Fruit fly (Drosophila melanogaster): ENCODE measurements around the gene Daxx.

Gene Daxx

DNA sequence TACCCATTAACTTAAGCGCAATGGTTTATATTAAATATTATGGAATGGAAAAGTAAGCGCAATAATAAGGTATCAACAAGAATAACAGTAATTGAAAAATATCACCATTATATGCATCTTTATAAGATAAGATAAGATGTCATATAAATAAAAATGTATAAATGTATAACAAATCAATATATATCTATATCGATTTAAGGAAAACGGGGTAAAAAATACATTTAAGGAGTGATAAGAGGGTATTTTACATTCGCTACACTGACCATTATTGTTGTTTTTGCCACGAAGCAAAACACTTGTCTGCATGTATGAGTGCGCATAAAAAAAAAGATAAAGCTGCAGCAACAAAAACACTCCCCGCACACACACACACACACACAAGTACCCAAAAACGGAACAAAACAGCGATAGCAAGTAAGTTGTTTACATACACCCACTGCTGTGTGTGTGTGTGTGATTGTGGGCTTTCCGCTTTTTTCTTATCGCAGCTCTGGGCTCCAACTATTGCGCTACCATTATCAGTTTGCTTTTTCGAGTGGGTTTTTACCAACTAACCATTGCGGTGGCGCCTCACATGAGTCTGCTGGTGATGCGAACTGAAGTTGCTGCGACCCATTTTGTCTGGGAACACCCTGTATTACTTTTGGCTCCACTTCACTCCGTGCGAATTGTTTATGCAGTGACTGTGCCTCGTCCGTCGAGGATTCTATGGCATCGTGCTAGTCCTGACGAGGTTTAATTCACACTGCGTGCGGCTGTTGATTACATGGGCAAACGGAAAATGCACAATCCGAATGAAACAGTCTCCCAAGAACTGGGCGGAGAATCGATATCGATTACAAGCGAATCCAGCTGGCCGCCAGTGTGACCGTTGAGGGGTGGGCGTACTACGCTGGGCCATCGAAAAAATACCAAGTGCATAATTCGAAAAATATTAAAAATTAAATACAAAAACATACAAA, 7.4 kb upstream of the Daxx start, which contains the start of gene mmy (continued):
- TF ChIP-seq ems (GFP tag; optimal IDR thresholded peaks at IDR 0.05) (no peak), Dll (GFP tag; IDR thresholded peaks at IDR 0.05; ENCODE audit: partially characterized antibody) (peak; percentile 52; the same call in 1 of the 4 replicates), MTF-1 (GFP tag; optimal IDR thresholded peaks at IDR 0.05; ENCODE audit: borderline replicate concordance) (no peak), CG2678 (tag; optimal IDR thresholded peaks at IDR 0.05) (peak; percentile 73), emc (GFP tag; optimal IDR thresholded peaks at IDR 0.05) (no peak), ind (GFP tag; optimal IDR thresholded peaks at IDR 0.05) (peak; percentile 12), pita (GFP tag; optimal IDR thresholded peaks at IDR 0.05) (no peak), CG8478 (optimal IDR thresholded peaks at IDR 0.05) (no peak), D19A (tag; optimal IDR thresholded peaks at IDR 0.05) (peak; percentile 74), sens (GFP tag) (peak; percentile 88), mld (GFP tag; IDR thresholded peaks at IDR 0.05; ENCODE audit: partially characterized antibody) (no peak), Bgb (GFP tag; IDR thresholded peaks at IDR 0.05; ENCODE audit: partially characterized antibody) (peak; percentile 56), pho (GFP tag; optimal IDR thresholded peaks at IDR 0.05) (peak; percentile 31), Ets97D (GFP tag; optimal IDR thresholded peaks at IDR 0.05) (no peak), CG13123 (GFP tag; optimal IDR thresholded peaks at IDR 0.05) (no peak), CG1602 (GFP tag; optimal IDR thresholded peaks at IDR 0.05) (peak; percentile 21), gcm2 (GFP tag; optimal IDR thresholded peaks at IDR 0.05) (no peak), NK7.1 (GFP tag; optimal IDR thresholded peaks at IDR 0.05) (no peak), CG12155 (GFP tag; optimal IDR thresholded peaks at IDR 0.05) (peak; percentile 36), Oli (tag; optimal IDR thresholded peaks at IDR 0.05) (peak; percentile 71), HLH54F (GFP tag; optimal IDR thresholded peaks at IDR 0.05) (peak; percentile 32), Spps (tag; optimal IDR thresholded peaks at IDR 0.05) (no peak), caup (GFP tag; optimal IDR thresholded peaks at IDR 0.05; ENCODE audit: severe bottlenecking) (peak; percentile 4), CG10565 (GFP tag; optimal IDR thresholded peaks at IDR 0.05) (no peak), sima (GFP tag; optimal IDR thresholded peaks at IDR 0.05) (no peak), D19B (GFP tag; optimal IDR thresholded peaks at IDR 0.05) (peak; percentile 98), ato (GFP tag; IDR thresholded peaks at IDR 0.05; ENCODE audit: partially characterized antibody) (peak; percentile 34; the same call in 1 of the 2 replicates), Meics (GFP tag; optimal IDR thresholded peaks at IDR 0.05) (peak; percentile 46), insv (GFP tag; optimal IDR thresholded peaks at IDR 0.05) (peak in 1 of 2 experiments; percentile 17), Bdp1 (GFP tag; optimal IDR thresholded peaks at IDR 0.05) (peak; percentile 41), Side (GFP tag; optimal IDR thresholded peaks at IDR 0.05) (peak; percentile 45), ci (GFP tag; IDR thresholded peaks at IDR 0.05) (peak; percentile 62; the same call in 1 of the 3 replicates), CG15011 (GFP tag; optimal IDR thresholded peaks at IDR 0.05) (peak; percentile 6), CG1647 (GFP tag; optimal IDR thresholded peaks at IDR 0.05) (no peak), Hmr (GFP tag; optimal IDR thresholded peaks at IDR 0.05) (peak; percentile 56), Fer2 (tag; optimal IDR thresholded peaks at IDR 0.05) (no peak), chif (GFP tag; optimal IDR thresholded peaks at IDR 0.05) (no peak), C15 (GFP tag; IDR thresholded peaks at IDR 0.05) (no peak), CG3163 (GFP tag; optimal IDR thresholded peaks at IDR 0.05) (peak; percentile 39), ttk (GFP tag; IDR thresholded peaks at IDR 0.05) (no peak), CG14050 (GFP tag; IDR thresholded peaks at IDR 0.05) (no peak), Pdp1 (GFP tag; optimal IDR thresholded peaks at IDR 0.05) (peak in 1 of 2 experiments; percentile 64), CG1233 (GFP tag; optimal IDR thresholded peaks at IDR 0.05) (peak; percentile 1), sisA (GFP tag; IDR thresholded peaks at IDR 0.05) (no peak), NC2β (GFP tag; optimal IDR thresholded peaks at IDR 0.05) (peak; percentile 19), unpg (GFP tag; optimal IDR thresholded peaks at IDR 0.05) (peak; percentile 60), CG5245 (GFP tag; optimal IDR thresholded peaks at IDR 0.05) (no peak), lbe (GFP tag; optimal IDR thresholded peaks at IDR 0.05) (peak; percentile 57)

Measured in whole organism, embryonic.